Worm (Caenorhabditis elegans) whole organism, L4 larva: ENCODE results near the gene F35C11.3.

Source experiments
- Y105C5A.15 ChIP-seq: fragments of 200-800 bp; sonication (Bioruptor generic); IDR thresholded peaks from 2 replicates; pipeline ENCODE4 v1.3.6; 2022; ENCODE audit warnings: missing genetic modification characterization, missing compliant biosample characterization
- ZK546.5 ChIP-seq, 2 experiments: sonication (generic microtip); optimal IDR thresholded peaks; 2 replicates each; lab custom pipeline; 2017; ENCODE audit warnings: missing biosample characterization in 2 of 2, missing genetic modification characterization in 2 of 2
- aly-2 ChIP-seq: sonication (generic microtip); optimal IDR thresholded peaks from 2 replicates; lab custom pipeline; 2018; ENCODE audit warnings: missing biosample characterization, missing genetic modification characterization
- ceh-20 ChIP-seq: fragments of 200-800 bp; sonication (Bioruptor generic); IDR thresholded peaks from 2 replicates; pipeline ENCODE4 v1.3.6; 2022; ENCODE audit warnings: missing genetic modification reagents, missing genetic modification characterization, missing compliant biosample characterization
- ceh-28 ChIP-seq: fragments of 150-350 bp; optimal IDR thresholded peaks from 2 replicates; lab custom pipeline; 2014; ENCODE audit warnings: missing biosample characterization, missing genetic modification reagents, missing genetic modification characterization
- lim-7 ChIP-seq: fragments of 200-800 bp; sonication (Bioruptor generic); IDR thresholded peaks from 2 replicates; pipeline ENCODE4 v1.3.6; 2022; ENCODE audit warnings: missing genetic modification characterization, missing compliant biosample characterization
- mep-1 ChIP-seq: fragments of 150-350 bp; sonication (generic microtip); optimal IDR thresholded peaks from 3 replicates; lab custom pipeline; 2014; ENCODE audit warnings: missing biosample characterization, missing genetic modification characterization
- nhr-77 ChIP-seq: fragments of 150-350 bp; optimal IDR thresholded peaks from 2 replicates; lab custom pipeline; 2014; ENCODE audit warnings: missing biosample characterization, missing genetic modification characterization
- ztf-11 ChIP-seq: fragments of 150-350 bp; optimal IDR thresholded peaks from 2 replicates; lab custom pipeline; 2014; ENCODE audit warnings: missing biosample characterization, missing genetic modification characterization

DNA sequence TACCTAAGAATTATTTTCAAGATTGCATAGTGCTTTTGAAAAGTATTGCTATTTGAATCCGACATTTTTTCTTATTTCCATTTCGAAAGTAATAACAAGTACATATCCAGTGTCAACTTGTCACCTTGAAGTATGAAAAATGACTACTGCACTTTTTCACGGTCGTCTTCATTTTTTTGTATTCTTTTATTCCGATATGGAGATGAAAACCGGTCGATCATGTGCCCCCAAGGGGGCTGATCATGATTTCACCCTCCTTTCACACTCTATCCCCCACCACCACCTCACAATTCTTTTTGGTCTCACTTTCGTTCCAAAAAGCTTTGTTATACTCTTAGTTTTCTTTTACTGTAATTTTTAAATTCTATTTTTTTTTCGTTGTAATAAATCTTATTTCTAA, 20.7 kb upstream of the F35C11.3 start:
- no peak for TF ChIP-seq ceh-20 (GFP tag; lab: Robert Waterston, UW)
- no peak for TF ChIP-seq Y105C5A.15 (GFP tag; lab: Robert Waterston, UW)
- no peak for TF ChIP-seq ZK546.5 (tag; optimal IDR thresholded peaks at IDR 0.05; lab: Kevin White, UChicago)
- TF ChIP-seq mep-1 (tag; lab: Kevin White, UChicago), result peak; percentile 14
- TF ChIP-seq ztf-11, result no peak
- TF ChIP-seq lim-7 (GFP tag; lab: Robert Waterston, UW), result no peak
- TF ChIP-seq nhr-77 (tag; lab: Kevin White, UChicago), result no peak
- no peak for TF ChIP-seq aly-2 (tag; lab: Kevin White, UChicago)
- no peak for TF ChIP-seq ceh-28 (tag; lab: Kevin White, UChicago)
